Worm (Caenorhabditis elegans): ENCODE data around the gene egl-4.

The egl-4 gene

ce11 chrIV:1834972-1835371 lies 12.9 kb upstream of the egl-4 start:
- TF ChIP-seq bed-3 (GFP tag; optimal IDR thresholded peaks at IDR 0.05) = no peak
- TF ChIP-seq blmp-1 (tag; optimal IDR thresholded peaks at IDR 0.05) = no peak
- TF ChIP-seq drap-1 (GFP tag; optimal IDR thresholded peaks at IDR 0.05) = no peak
- no peak for TF ChIP-seq mab-5 (tag; optimal IDR thresholded peaks at IDR 0.05)
- TF ChIP-seq ceh-83 (GFP tag; optimal IDR thresholded peaks at IDR 0.05) = no peak
- TF ChIP-seq M03D4.4 (tag; optimal IDR thresholded peaks at IDR 0.05) = no peak
- TF ChIP-seq ces-1 (GFP tag; optimal IDR thresholded peaks at IDR 0.05) = no peak
- no peak for TF ChIP-seq unc-62 (GFP tag; optimal IDR thresholded peaks at IDR 0.05)
- TF ChIP-seq ztf-11 (tag; optimal IDR thresholded peaks at IDR 0.05) = no peak
- no peak for TF ChIP-seq tbx-8 (GFP tag; optimal IDR thresholded peaks at IDR 0.05)
- TF ChIP-seq unc-120 (tag; optimal IDR thresholded peaks at IDR 0.05; ENCODE audit: poor library complexity, severe bottlenecking) = no peak
- TF ChIP-seq sptf-1 (tag; optimal IDR thresholded peaks at IDR 0.05) = no peak
- no peak for TF ChIP-seq cnd-1 (tag; optimal IDR thresholded peaks at IDR 0.05)
- TF ChIP-seq nhr-2 (tag; optimal IDR thresholded peaks at IDR 0.05) = no peak

- no peak for TF ChIP-seq ceh-43 (GFP tag; optimal IDR thresholded peaks at IDR 0.05)
- no peak for TF ChIP-seq elt-1 (tag; optimal IDR thresholded peaks at IDR 0.05; ENCODE audit: borderline replicate concordance, insufficient read depth)
- no peak for TF ChIP-seq mls-2 (tag; optimal IDR thresholded peaks at IDR 0.05)
- TF ChIP-seq hlh-1 (tag; optimal IDR thresholded peaks at IDR 0.05) = no peak
- no peak for TF ChIP-seq ham-2 (GFP tag; optimal IDR thresholded peaks at IDR 0.05)
- TF ChIP-seq nhr-237 (tag; optimal IDR thresholded peaks at IDR 0.05) = peak; percentile 11
- TF ChIP-seq ces-1 (GFP tag; optimal IDR thresholded peaks at IDR 0.05) = peak; percentile 30
- TF ChIP-seq unc-120 (tag; optimal IDR thresholded peaks at IDR 0.05; ENCODE audit: poor library complexity, severe bottlenecking) = peak; percentile 43
- TF ChIP-seq sem-2 (GFP tag; optimal IDR thresholded peaks at IDR 0.05) = no peak
- TF ChIP-seq sptf-1 (tag; optimal IDR thresholded peaks at IDR 0.05) = no peak
- TF ChIP-seq bed-3 (GFP tag; optimal IDR thresholded peaks at IDR 0.05) = no peak
- no peak for TF ChIP-seq nhr-12 (tag; optimal IDR thresholded peaks at IDR 0.05)
- TF ChIP-seq elt-3 (tag; optimal IDR thresholded peaks at IDR 0.05) = peak; percentile 50
- peak; percentile 36 for TF ChIP-seq blmp-1 (tag; optimal IDR thresholded peaks at IDR 0.05)
- TF ChIP-seq ceh-83 (GFP tag; optimal IDR thresholded peaks at IDR 0.05) = no peak
- TF ChIP-seq tbx-8 (GFP tag; optimal IDR thresholded peaks at IDR 0.05) = no peak
- TF ChIP-seq snpc-4 (tag; optimal IDR thresholded peaks at IDR 0.05) = no peak
- TF ChIP-seq unc-62 (GFP tag; optimal IDR thresholded peaks at IDR 0.05) = peak; percentile 16
These were observed 10.7 kb upstream of the egl-4 start for ce11 chrIV:1837134-1837533.

ce11 chrIV:1838583-1838982 lies 9.3 kb upstream of the egl-4 start:
- no peak for TF ChIP-seq unc-120 (tag; optimal IDR thresholded peaks at IDR 0.05; ENCODE audit: poor library complexity, severe bottlenecking)
- TF ChIP-seq sptf-1 (tag; optimal IDR thresholded peaks at IDR 0.05) = no peak
- TF ChIP-seq unc-39 (tag; optimal IDR thresholded peaks at IDR 0.05) = no peak
- no peak for TF ChIP-seq nhr-2 (tag; optimal IDR thresholded peaks at IDR 0.05)

- TF ChIP-seq lin-32 (GFP tag; optimal IDR thresholded peaks at IDR 0.05) = no peak
- TF ChIP-seq sptf-1 (tag; optimal IDR thresholded peaks at IDR 0.05) = peak; percentile 4
These were observed 5.6 kb upstream of the egl-4 start for ce11 chrIV:1842314-1842713.

- TF ChIP-seq hlh-1 (tag; optimal IDR thresholded peaks at IDR 0.05) = no peak
- peak; percentile 31 for TF ChIP-seq zip-8 (tag; optimal IDR thresholded peaks at IDR 0.05)
These were observed 4.3 kb upstream of the egl-4 start for ce11 chrIV:1843611-1844010.

- TF ChIP-seq sptf-1 (tag; optimal IDR thresholded peaks at IDR 0.05) (no peak), zip-8 (tag; optimal IDR thresholded peaks at IDR 0.05) (no peak), lin-32 (GFP tag; optimal IDR thresholded peaks at IDR 0.05) (no peak), bed-3 (GFP tag; optimal IDR thresholded peaks at IDR 0.05) (no peak), ztf-11 (tag; optimal IDR thresholded peaks at IDR 0.05) (no peak), ceh-43 (GFP tag; optimal IDR thresholded peaks at IDR 0.05) (no peak), unc-120 (tag; optimal IDR thresholded peaks at IDR 0.05; ENCODE audit: poor library complexity, severe bottlenecking) (no peak), mab-5 (tag; optimal IDR thresholded peaks at IDR 0.05) (no peak), nhr-237 (tag; optimal IDR thresholded peaks at IDR 0.05) (no peak), blmp-1 (tag; optimal IDR thresholded peaks at IDR 0.05) (no peak), ceh-39 (tag; optimal IDR thresholded peaks at IDR 0.05) (no peak), lsy-2 (tag; optimal IDR thresholded peaks at IDR 0.05) (no peak), ceh-83 (GFP tag; optimal IDR thresholded peaks at IDR 0.05) (no peak), lin-13 (tag; optimal IDR thresholded peaks at IDR 0.05) (no peak), drap-1 (GFP tag; optimal IDR thresholded peaks at IDR 0.05) (no peak), elt-3 (tag; optimal IDR thresholded peaks at IDR 0.05) (no peak), unc-62 (GFP tag; optimal IDR thresholded peaks at IDR 0.05) (no peak), cnd-1 (tag; optimal IDR thresholded peaks at IDR 0.05) (no peak), sem-2 (GFP tag; optimal IDR thresholded peaks at IDR 0.05) (no peak)
These were observed 3.2 kb upstream of the egl-4 start for ce11 chrIV:1844624-1845023.

All from whole organism, mixed stage, embryonic.